Worm (Caenorhabditis elegans) whole organism, L4 larva: ENCODE results near the gene F53A10.2.

Experiments used
- F26F4.8 ChIP-seq: fragments of 200-800 bp; sonication (Bioruptor generic); conservative IDR thresholded peaks from 2 replicates; pipeline ENCODE4 v1.3.6; 2022; ENCODE audit warnings: missing genetic modification characterization, missing compliant biosample characterization
- T26A8.4 ChIP-seq: fragments of 200-800 bp; sonication (Bioruptor generic); IDR thresholded peaks from 2 replicates; pipeline ENCODE4 v1.3.6; 2022; ENCODE audit warnings: missing genetic modification characterization, missing compliant biosample characterization
- ceh-28 ChIP-seq: fragments of 150-350 bp; optimal IDR thresholded peaks from 2 replicates; lab custom pipeline; 2014; ENCODE audit warnings: missing biosample characterization, missing genetic modification reagents, missing genetic modification characterization
- ceh-44 ChIP-seq: fragments of 200-800 bp; sonication (Bioruptor generic); IDR thresholded peaks from 2 replicates; pipeline ENCODE4 v1.3.6; 2022; ENCODE audit warnings: missing genetic modification reagents, missing genetic modification characterization, missing compliant biosample characterization
- daf-12 ChIP-seq: fragments of 150-350 bp; optimal IDR thresholded peaks from 2 replicates; lab custom pipeline; 2014; ENCODE audit warnings: missing biosample characterization, missing genetic modification reagents, missing genetic modification characterization
- daf-16 ChIP-seq, 3 experiments: sonication (generic microtip); optimal IDR thresholded peaks; 2 replicates each; lab custom pipeline; 2016 to 2017; ENCODE audit warnings: missing genetic modification characterization in 3 of 3, missing genetic modification reagents in 3 of 3, mild to moderate bottlenecking in 2 of 3, missing compliant biosample characterization in 2 of 3, missing biosample characterization in 1 of 3, moderate library complexity in 1 of 3
- dmd-6 ChIP-seq: fragments of 200-800 bp; sonication (Bioruptor generic); IDR thresholded peaks from 2 replicates; pipeline ENCODE4 v1.3.6; 2022; ENCODE audit warnings: missing genetic modification reagents, missing genetic modification characterization, missing compliant biosample characterization
- dve-1 ChIP-seq: sonication (generic microtip); optimal IDR thresholded peaks from 2 replicates; lab custom pipeline; 2017; ENCODE audit warnings: antibody characterized with exemption, mild to moderate bottlenecking, missing genetic modification characterization, missing compliant biosample characterization; ENCODE audit not compliant: insufficient read depth
- egl-27 ChIP-seq: sonication (generic microtip); optimal IDR thresholded peaks from 3 replicates; lab custom pipeline; 2017; ENCODE audit warnings: missing biosample characterization, missing genetic modification reagents, missing genetic modification characterization
- fkh-10 ChIP-seq: fragments of 150-350 bp; optimal IDR thresholded peaks from 2 replicates; lab custom pipeline; 2014; ENCODE audit warnings: missing biosample characterization, missing genetic modification reagents, missing genetic modification characterization
- hlh-11 ChIP-seq: fragments of 200-800 bp; sonication (Bioruptor generic); optimal IDR thresholded peaks from 2 replicates; lab custom pipeline; 2018; ENCODE audit warnings: mild to moderate bottlenecking, missing genetic modification characterization, missing compliant biosample characterization
- hmg-1.1 ChIP-seq: fragments of 200-800 bp; sonication (Bioruptor generic); IDR thresholded peaks from 2 replicates; pipeline ENCODE4 v1.3.6; 2022; ENCODE audit warnings: missing genetic modification reagents, missing genetic modification characterization, missing compliant biosample characterization
- lin-38 ChIP-seq: fragments of 200-800 bp; sonication (Bioruptor generic); IDR thresholded peaks from 2 replicates; pipeline ENCODE4 v1.3.6; 2022; ENCODE audit warnings: missing genetic modification reagents, missing genetic modification characterization, missing compliant biosample characterization
- mep-1 ChIP-seq: fragments of 150-350 bp; sonication (generic microtip); optimal IDR thresholded peaks from 3 replicates; lab custom pipeline; 2014; ENCODE audit warnings: missing biosample characterization, missing genetic modification characterization
- mes-2 ChIP-seq: sonication (generic microtip); optimal IDR thresholded peaks from 2 replicates; lab custom pipeline; 2016; ENCODE audit warnings: missing genotype, mild to moderate bottlenecking, missing genetic modification characterization, missing compliant biosample characterization; ENCODE audit not compliant: poor library complexity, severe bottlenecking
- nhr-102 ChIP-seq: sonication (generic microtip); optimal IDR thresholded peaks from 2 replicates; lab custom pipeline; 2016; ENCODE audit warnings: mild to moderate bottlenecking, missing genetic modification characterization, moderate library complexity, missing compliant biosample characterization
- nhr-28 ChIP-seq: fragments of 150-350 bp; optimal IDR thresholded peaks from 2 replicates; lab custom pipeline; 2014; ENCODE audit warnings: missing biosample characterization, missing genetic modification characterization
- nhr-42 ChIP-seq: fragments of 200-800 bp; sonication (Bioruptor generic); IDR thresholded peaks from 2 replicates; pipeline ENCODE4 v1.3.6; 2022; ENCODE audit warnings: missing genetic modification characterization, missing compliant biosample characterization
- nhr-76 ChIP-seq: fragments of 150-350 bp; optimal IDR thresholded peaks from 2 replicates; lab custom pipeline; 2014; ENCODE audit warnings: missing biosample characterization, missing genetic modification characterization
- pha-4 ChIP-seq, 2 experiments: fragments of 150-350 bp in 1 of 2; fragments of 200-800 bp in 1 of 2; sonication (Bioruptor generic) in 1 of 2; IDR thresholded peaks in 1 of 2; optimal IDR thresholded peaks in 1 of 2; 2 replicates each; pipeline versions ENCODE4 v1.3.6 to Lab custom; 2014 to 2022; ENCODE audit warnings: missing genetic modification characterization in 2 of 2, missing genetic modification reagents in 2 of 2, missing biosample characterization in 1 of 2, missing compliant biosample characterization in 1 of 2
- set-16 ChIP-seq: fragments of 200-800 bp; sonication (Bioruptor generic); IDR thresholded peaks from 2 replicates; pipeline ENCODE4 v1.3.6; 2022; ENCODE audit warnings: missing genetic modification reagents, missing genetic modification characterization, missing compliant biosample characterization
- snpc-4 ChIP-seq: fragments of 150-350 bp; optimal IDR thresholded peaks from 2 replicates; lab custom pipeline; 2014; ENCODE audit warnings: missing biosample characterization, missing genetic modification characterization
- unc-39 ChIP-seq: sonication (generic microtip); optimal IDR thresholded peaks from 2 replicates; lab custom pipeline; 2017; ENCODE audit warnings: missing biosample characterization, missing genetic modification characterization
- unc-62 ChIP-seq, 3 experiments: fragments of 150-350 bp in 1 of 3; sonication (generic microtip); optimal IDR thresholded peaks in 2 of 3; peaks in 1 of 3; 1 replicate in 1 of 3; 2 replicates in 2 of 3; lab custom pipeline; 2014 to 2017; ENCODE audit warnings: missing biosample characterization in 3 of 3, missing genetic modification characterization in 3 of 3, missing genetic modification reagents in 3 of 3, missing genotype in 1 of 3
- zfp-2 ChIP-seq: sonication (generic microtip); optimal IDR thresholded peaks from 2 replicates; lab custom pipeline; 2016; ENCODE audit warnings: mild to moderate bottlenecking, missing genetic modification characterization, missing compliant biosample characterization
- zfp-3 ChIP-seq: fragments of 200-800 bp; sonication (Bioruptor generic); conservative IDR thresholded peaks from 2 replicates; pipeline ENCODE4 v1.3.6; 2022; ENCODE audit warnings: missing genetic modification reagents, missing genetic modification characterization, missing compliant biosample characterization
- zip-2 ChIP-seq: fragments of 150-350 bp; optimal IDR thresholded peaks from 2 replicates; lab custom pipeline; 2014; ENCODE audit warnings: missing biosample characterization, missing genetic modification characterization

F53A10.2 gene

ce11 chrII:1203523-1203922 is 6.3 kb downstream of the F53A10.2 start:
- peak in 1 of 2 experiments; percentile 88 for TF ChIP-seq unc-62 (GFP tag; optimal IDR thresholded peaks at IDR 0.05 in 1 of 2; lab: Kevin White, UChicago)
- TF ChIP-seq unc-62 (tag; optimal IDR thresholded peaks at IDR 0.05; lab: Kevin White, UChicago) = no peak
- peak; percentile 16 for TF ChIP-seq fkh-10
- no peak for TF ChIP-seq hlh-11 (tag; lab: Kevin White, UChicago)
- TF ChIP-seq daf-12 (tag; lab: Kevin White, UChicago) = no peak

DNA sequence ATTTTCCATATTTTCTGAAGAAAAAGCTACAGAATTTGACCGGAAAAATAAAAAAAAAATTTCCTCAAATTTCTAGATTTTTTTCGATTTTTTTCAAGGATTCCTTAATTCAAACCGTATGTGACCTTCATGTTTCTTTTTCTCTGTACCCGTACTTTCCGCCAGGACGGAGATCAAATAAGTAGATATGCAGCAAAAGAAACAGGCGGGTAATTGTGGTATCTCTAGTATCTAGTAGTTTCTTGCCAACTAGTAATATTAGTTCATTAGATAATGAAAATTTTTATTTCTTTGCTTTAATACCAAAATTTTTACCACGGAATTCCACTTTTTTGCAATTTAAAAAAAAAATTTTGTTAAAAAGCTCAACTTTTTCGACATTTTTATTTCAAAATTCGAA is 17.5 kb downstream of the F53A10.2 start:
- no peak for TF ChIP-seq nhr-76 (tag; lab: Kevin White, UChicago)
- no peak for TF ChIP-seq zip-2

DNA sequence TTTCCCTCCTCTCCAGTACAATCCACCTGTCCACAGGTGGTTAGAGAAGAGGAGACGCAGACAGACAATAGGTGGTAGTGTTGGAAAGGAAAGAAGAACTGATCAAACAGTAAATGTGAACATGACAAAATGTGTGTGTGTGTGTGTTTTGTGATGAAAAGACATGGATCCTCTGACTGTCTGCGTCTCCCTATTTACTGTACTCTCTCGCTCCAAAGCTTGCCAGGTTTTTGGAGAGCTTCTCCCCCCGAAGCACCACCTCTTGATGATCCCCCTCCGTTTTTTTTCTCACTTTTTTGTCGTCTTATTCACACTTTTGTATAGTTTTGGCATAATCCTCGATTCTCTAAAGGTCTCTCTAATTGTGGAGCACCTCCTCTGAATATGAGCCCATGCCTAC is 20.1 kb downstream of the F53A10.2 start:
- peak; percentile 33 for TF ChIP-seq hlh-11 (tag; lab: Kevin White, UChicago)
- TF ChIP-seq nhr-28 = peak; percentile 8
- TF ChIP-seq nhr-42 (GFP tag; lab: Robert Waterston, UW) = no peak
- TF ChIP-seq pha-4 (GFP tag; IDR thresholded peaks at IDR 0.05; lab: Robert Waterston, UW) = no peak
- peak; percentile 33 for TF ChIP-seq pha-4 (tag; optimal IDR thresholded peaks at IDR 0.05; lab: Kevin White, UChicago)
- TF ChIP-seq fkh-10 = no peak
- 0 out of 2 replicates have a peak, but pooled peaks have one; percentile 17 for TF ChIP-seq hmg-1.1 (GFP tag; lab: Robert Waterston, UW)
- no peak for TF ChIP-seq egl-27 (tag; lab: Kevin White, UChicago)
- TF ChIP-seq, all 104 proteins: peak for 4

DNA sequence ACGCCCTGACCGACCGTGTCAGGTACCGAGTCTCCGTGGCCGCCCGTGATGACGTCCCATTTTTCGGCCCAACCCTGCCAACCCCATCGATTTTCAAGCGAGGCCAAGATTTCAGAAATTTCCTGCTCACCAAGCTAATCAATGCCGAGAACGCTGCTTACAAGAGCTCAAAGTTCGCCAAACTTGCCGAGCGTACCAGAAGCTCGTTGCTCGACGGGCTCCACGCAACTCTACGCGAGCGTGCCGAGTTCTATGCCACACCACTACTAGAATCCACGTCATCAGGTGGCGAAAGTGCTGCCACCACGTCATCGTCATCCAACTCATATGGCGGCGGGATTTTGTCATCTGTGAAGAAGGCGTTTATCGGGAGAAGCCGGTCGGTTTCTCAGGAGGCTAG is 31.8 kb downstream of the F53A10.2 start:
- no peak for TF ChIP-seq lin-38
- peak; percentile 57; the same call in 1 of the 2 replicates for TF ChIP-seq set-16 (GFP tag; lab: Robert Waterston, UW)
- peak in 1 of 2 experiments; percentile 92 for TF ChIP-seq unc-62 (GFP tag; optimal IDR thresholded peaks at IDR 0.05 in 1 of 2; lab: Kevin White, UChicago)
- TF ChIP-seq unc-62 (tag; optimal IDR thresholded peaks at IDR 0.05; lab: Kevin White, UChicago) = no peak
- no peak for TF ChIP-seq ceh-28

ce11 chrII:1232967-1233366 is 35.8 kb downstream of the F53A10.2 start:
- peak; percentile 13 for TF ChIP-seq dve-1 (tag; lab: Kevin White, UChicago)
- peak; percentile 9 for TF ChIP-seq zip-2
- TF ChIP-seq zfp-3 = no peak
- no peak for TF ChIP-seq daf-16 (GFP tag; optimal IDR thresholded peaks at IDR 0.05; lab: Kevin White, UChicago)
- peak; percentile 24 for TF ChIP-seq daf-16 (tag; optimal IDR thresholded peaks at IDR 0.05; lab: Kevin White, UChicago)
- TF ChIP-seq nhr-102 = peak; percentile 42
- 0 out of 2 replicates have a peak, but pooled peaks have one; percentile 22 for TF ChIP-seq T26A8.4 (GFP tag; lab: Robert Waterston, UW)
- no peak for TF ChIP-seq unc-62 (GFP tag; optimal IDR thresholded peaks at IDR 0.05 in 1 of 2; lab: Kevin White, UChicago)
- TF ChIP-seq unc-62 (tag; optimal IDR thresholded peaks at IDR 0.05; lab: Kevin White, UChicago) = no peak
- no peak for TF ChIP-seq snpc-4 (tag; lab: Kevin White, UChicago)
- TF ChIP-seq, all 104 proteins: peak for 5

DNA sequence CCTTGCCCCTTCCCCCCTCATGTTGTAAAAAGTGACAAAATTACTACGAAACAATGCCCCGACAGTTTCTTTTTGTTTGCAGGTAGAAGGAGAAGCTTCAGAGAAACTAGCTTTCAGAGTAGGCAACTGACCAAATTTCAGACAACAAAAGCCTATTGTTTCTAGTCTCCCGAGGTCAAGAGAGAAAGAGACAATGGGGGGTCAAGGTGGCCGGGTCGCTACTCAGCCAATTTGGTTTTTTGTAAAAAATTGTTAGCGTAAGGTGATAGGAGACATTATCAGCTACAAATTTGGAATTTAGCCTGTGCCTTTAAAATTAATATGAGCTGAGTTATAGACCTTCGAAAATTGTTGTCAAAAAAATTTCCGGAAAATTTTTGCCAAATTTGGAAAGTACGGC is 37.8 kb downstream of the F53A10.2 start:
- TF ChIP-seq hlh-11 (tag; lab: Kevin White, UChicago) (peak; percentile 5), mep-1 (tag; lab: Kevin White, UChicago) (peak; percentile 6), dmd-6 (no peak), nhr-42 (GFP tag; lab: Robert Waterston, UW) (no peak), unc-39 (tag; lab: Kevin White, UChicago) (no peak), zfp-2 (no peak), pha-4 (GFP tag; IDR thresholded peaks at IDR 0.05; lab: Robert Waterston, UW) (no peak), pha-4 (tag; optimal IDR thresholded peaks at IDR 0.05; lab: Kevin White, UChicago) (no peak), F26F4.8 (GFP tag; lab: Robert Waterston, UW) (no peak), ceh-44 (GFP tag; lab: Robert Waterston, UW) (no peak), mes-2 (peak; percentile 8)
